Worm (Caenorhabditis elegans): ENCODE data around the gene mdmh-35.
A peak's percentile ranks its signal among the peaks of the same experiment; 100 is the strongest.

DNA sequence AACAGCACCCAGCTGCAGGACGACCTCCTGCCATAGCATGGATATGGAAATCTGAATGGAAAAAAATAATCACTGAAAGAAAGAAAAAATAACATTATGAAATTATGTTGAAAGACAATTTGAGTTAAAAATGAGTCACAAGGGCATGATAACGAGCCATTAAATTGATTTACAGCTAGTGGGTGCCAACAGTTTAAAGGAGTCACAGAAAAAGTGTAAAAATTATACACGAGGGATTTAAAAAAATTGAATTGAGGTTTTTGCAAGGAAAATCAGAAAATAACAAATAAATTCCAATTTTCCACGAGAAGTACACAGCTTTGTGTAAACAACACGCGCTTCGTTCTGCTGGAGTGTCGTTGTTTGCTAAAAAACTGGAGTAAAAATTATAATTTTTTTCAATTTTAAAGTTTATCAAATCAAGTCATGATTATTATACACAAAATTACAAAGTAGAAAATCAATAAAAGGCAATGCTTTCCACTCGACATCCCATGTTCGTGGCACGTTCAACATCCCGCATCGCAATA, 18.4 kb upstream of the mdmh-35 start, which contains the start of gene T01H3.3:
- TF ChIP-seq nhr-11 (tag; optimal IDR thresholded peaks at IDR 0.05), result no peak
- TF ChIP-seq nhr-47 (tag; optimal IDR thresholded peaks at IDR 0.05), result peak; percentile 52
- TF ChIP-seq alr-1 (tag; optimal IDR thresholded peaks at IDR 0.05; ENCODE audit: borderline replicate concordance), result no peak
